Worm (Caenorhabditis elegans): ENCODE measurements around the gene irg-4.

- TF ChIP-seq hlh-6 (tag; optimal IDR thresholded peaks at IDR 0.05) (no peak), fkh-10 (GFP tag; optimal IDR thresholded peaks at IDR 0.05) (no peak), C38D4.7 (GFP tag; optimal IDR thresholded peaks at IDR 0.05) (no peak), ama-1 (optimal IDR thresholded peaks at IDR 0.05) (no peak), dmd-4 (tag; optimal IDR thresholded peaks at IDR 0.05; ENCODE audit: borderline replicate concordance) (no peak), ets-4 (tag; optimal IDR thresholded peaks at IDR 0.05) (no peak), elt-2 (tag; optimal IDR thresholded peaks at IDR 0.05) (no peak), K02D7.2 (tag; optimal IDR thresholded peaks at IDR 0.05) (no peak), ceh-22 (tag; optimal IDR thresholded peaks at IDR 0.05) (no peak), eyg-1 (tag; optimal IDR thresholded peaks at IDR 0.05) (no peak)
These were observed 32.1 kb downstream of the irg-4 start for ce11 chrIV:12467761-12468160.

All from whole organism, late embryonic.